Fruit fly (Drosophila melanogaster): ENCODE measurements around the gene Bsg.

Gene Bsg

DNA sequence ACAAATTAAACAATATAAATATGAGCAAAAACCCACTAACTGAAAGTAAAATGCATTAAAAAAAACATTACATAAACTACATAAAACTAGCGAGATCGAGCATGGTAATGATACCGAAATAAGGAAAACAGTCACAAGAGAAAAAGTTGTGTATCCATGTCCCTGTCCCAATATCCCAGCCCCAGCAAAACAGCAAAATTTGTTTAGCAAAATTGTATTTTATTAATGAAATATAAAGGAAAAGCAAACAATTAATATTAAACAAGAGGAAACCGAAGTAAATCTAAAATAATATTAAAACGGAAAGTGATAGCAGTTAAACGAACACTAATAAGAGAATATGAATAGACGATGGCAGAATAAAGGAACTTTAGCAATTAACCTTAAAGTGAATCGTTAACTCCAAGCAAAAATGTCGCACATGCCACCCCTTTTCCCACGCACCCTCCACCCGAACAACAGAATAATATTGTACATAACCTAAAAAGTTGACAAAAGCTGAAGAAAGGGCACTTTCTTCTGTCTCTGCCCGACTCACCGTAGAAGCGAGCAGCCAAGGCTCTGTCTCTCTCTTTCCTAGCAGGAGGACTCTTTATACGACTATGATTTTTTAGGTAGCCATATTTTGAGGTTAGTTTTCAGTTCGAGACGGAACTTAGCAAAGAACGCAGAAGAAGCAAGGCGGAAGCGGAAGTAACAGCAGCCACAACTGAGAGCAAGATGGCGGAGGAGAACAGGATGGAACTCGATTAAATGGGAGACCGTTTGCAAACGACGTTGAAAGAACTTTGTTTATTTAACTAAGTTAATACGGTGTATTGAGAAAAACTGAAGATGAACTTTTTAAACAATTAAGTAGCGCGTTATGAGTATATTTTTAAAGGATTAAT lies 27.6 kb downstream of the Bsg start:
- TF ChIP-seq psq (optimal IDR thresholded peaks at IDR 0.05) (no peak), usp (GFP tag; optimal IDR thresholded peaks at IDR 0.05) (no peak), pan (optimal IDR thresholded peaks at IDR 0.05) (no peak), EcR (GFP tag; optimal IDR thresholded peaks at IDR 0.05) (no peak), CG8478 (optimal IDR thresholded peaks at IDR 0.05) (no peak)

DNA sequence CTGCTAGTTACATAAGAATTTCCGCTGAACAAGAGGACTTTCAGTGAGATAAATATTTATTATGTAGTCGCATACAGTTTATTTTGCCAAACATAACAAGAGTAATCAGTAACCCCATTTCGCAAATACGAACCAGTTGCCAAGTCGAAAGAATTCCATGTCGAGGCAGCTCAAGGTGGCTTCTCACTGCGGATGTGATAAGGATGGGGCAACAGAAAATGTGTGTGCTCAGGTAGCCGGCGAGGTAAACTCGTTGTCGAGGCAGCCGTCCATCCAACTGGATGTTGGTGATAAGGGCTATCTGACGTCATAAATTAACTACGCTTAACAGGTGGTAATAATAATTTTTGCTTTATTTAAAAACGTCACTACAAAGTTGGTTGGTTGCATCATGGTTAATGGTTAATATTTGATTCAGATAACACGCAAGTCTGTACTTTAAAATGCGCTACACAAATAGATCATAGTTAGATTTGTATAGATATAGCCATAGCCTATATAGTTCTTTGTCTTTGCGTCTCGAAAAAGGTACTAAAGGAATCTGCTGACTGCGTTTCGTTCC lies 33.5 kb downstream of the Bsg start:
- TF ChIP-seq psq (optimal IDR thresholded peaks at IDR 0.05), result no peak

DNA sequence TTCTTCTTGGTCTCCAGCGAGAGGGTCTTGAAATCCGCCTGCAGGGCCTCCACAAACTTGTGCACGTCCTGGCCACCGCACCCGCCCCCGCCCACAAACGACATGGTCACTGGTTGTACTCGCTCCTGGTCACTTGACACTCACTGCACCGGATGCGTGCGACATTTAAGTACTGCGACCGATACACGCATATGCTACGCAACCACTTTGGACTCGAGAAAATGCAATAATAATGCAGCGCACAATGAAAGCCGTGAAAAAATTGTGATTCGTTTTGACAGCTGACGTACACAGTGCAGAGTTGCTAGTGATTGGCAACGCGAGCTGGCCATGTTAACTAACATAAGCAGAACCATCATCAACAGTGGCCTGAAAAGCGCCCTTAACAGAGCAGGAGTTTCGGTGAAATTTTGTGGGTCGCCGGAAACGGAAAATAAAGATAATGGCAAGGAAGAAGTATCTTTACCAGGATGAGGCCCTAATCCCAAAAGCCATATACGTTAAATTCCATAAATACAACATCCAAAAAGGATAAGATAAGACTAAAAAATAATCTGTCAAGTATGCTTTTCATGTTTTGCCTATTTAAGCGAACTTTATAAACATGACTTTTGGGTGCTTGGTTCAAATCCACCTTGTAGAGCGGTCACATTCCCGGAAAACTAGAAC lies 40.6 kb downstream of the Bsg start, which contains the start of the genes mon2 and CG8673:
mon2 (minus strand) TSS at position 300 of the 669 bp plus-strand sequence.
CG8673 (plus strand) TSS at position 619 of the 669 bp plus-strand sequence.
- no peak for TF ChIP-seq CG8478 (optimal IDR thresholded peaks at IDR 0.05)
- no peak for TF ChIP-seq usp (GFP tag; optimal IDR thresholded peaks at IDR 0.05)
- TF ChIP-seq pan (optimal IDR thresholded peaks at IDR 0.05), result no peak

DNA sequence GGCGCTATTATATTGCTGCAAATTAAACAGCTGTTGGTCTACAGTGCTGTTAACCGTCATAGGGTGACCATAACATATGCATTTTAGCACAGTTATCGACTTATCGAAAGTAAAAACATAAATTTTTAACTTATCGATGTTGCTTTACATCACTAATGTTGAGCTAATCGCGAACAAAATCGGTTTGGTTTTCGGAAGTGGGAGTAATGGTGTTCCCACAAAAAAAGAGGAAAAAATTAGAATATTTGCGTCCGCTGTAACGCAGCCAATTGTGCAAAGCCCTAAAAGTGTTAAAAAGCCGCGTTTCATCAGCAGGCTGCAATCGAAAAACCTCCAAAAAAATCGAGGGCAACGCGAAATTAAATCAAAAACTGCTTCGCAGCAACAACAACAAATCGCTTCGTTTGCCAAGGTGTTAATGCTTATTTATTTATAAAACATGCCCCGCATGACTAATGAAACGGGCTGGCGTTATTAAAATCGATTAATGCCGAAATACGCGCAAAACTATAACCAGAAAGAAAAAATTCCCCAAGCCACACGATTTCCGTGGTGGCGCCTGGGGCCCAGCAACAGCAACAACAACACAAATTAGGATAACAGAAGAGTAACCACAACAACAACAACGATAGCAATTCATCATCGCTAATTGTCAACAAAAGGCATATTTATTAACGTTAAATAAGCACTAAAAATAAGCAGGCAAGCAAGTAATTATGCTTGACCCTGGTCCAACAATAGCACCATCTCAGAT lies 43.8 kb downstream of the Bsg start, which contains the start of the genes CG12375 and CG8668:
CG12375 (minus strand) TSS at position 42 of the 754 bp plus-strand sequence.
CG8668 (plus strand) TSS at position 153 of the 754 bp plus-strand sequence.
- TF ChIP-seq psq (optimal IDR thresholded peaks at IDR 0.05) (no peak), pan (optimal IDR thresholded peaks at IDR 0.05) (no peak), CG8478 (optimal IDR thresholded peaks at IDR 0.05) (no peak), usp (GFP tag; optimal IDR thresholded peaks at IDR 0.05) (no peak), Dll (optimal IDR thresholded peaks at IDR 0.05) (no peak), EcR (GFP tag; optimal IDR thresholded peaks at IDR 0.05) (no peak)

DNA sequence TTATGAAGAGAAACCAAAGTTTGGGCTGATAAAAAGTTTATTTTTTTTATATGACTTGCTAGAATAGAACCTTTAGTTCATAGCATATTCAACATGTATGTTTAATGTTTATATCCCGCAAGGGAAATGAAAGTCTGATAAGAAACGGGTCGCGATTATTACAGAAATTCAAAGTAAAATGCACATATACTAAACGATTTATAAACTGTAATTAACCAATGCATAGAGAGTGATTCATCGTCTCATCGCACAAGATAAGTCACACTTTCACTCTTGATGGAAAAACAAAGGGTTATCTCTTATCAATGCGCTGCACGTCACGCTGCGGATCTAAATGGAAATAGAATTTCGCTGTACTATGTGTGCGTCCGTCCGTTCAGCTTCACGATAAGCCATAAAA lies 45.7 kb downstream of the Bsg start:
- TF ChIP-seq Dll (optimal IDR thresholded peaks at IDR 0.05), result no peak
- no peak for TF ChIP-seq EcR (GFP tag; optimal IDR thresholded peaks at IDR 0.05)
- no peak for TF ChIP-seq usp (GFP tag; optimal IDR thresholded peaks at IDR 0.05)
- TF ChIP-seq psq (optimal IDR thresholded peaks at IDR 0.05), result no peak
- TF ChIP-seq CG8478 (optimal IDR thresholded peaks at IDR 0.05), result no peak
- TF ChIP-seq pan (optimal IDR thresholded peaks at IDR 0.05), result no peak

DNA sequence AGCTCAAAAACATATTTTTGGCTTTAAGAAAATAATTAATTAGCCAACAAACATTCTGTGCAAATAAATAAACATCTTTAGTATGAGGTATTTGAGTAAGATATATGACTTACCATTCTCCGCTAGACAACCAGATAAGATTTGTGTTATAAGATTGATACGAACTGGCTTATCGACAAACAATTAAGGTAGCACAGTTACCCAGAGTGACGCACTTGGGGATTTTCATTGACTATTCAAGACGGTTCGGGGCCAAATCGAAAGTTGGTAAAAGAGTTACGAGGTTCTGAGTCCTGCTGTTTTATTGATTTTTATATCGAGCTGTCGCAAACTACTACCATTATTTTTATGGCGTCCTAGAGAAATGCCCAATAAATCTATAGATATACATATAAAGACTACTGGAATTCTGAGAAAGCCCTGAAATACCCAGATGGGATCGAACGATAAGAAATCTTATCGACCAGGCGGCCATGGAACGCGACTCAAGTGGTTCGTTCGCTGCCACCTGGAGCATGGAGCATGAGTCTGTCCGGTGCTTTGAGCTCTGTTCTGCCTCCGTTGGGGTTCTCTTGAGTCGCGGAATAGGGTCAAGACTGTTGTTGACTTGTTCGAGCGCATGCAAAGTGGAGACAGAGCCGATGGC lies 46.9 kb downstream of the Bsg start:
- no peak for TF ChIP-seq EcR (GFP tag; optimal IDR thresholded peaks at IDR 0.05)
- TF ChIP-seq pan (optimal IDR thresholded peaks at IDR 0.05), result no peak
- TF ChIP-seq psq (optimal IDR thresholded peaks at IDR 0.05), result no peak
- no peak for TF ChIP-seq Dll (optimal IDR thresholded peaks at IDR 0.05)

DNA sequence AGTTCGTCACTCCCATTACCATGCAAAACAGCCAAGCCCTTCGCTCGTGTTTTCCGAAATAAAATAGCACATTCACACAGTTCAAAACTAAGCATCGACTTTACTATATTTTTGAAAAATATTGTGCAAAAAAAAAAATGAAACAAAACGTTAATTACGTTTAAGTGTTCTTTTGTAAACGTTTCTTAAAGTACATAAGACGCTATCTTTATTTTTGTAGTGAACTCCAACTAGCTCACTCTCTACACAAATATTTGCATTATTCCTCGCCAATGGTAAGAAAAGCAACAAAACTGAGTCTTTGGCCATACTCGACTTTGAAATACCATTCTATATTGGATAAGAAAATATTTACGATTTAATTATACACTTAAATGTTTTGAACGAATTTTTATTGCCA lies 47.5 kb downstream of the Bsg start:
- TF ChIP-seq Dll (optimal IDR thresholded peaks at IDR 0.05) (no peak), pan (optimal IDR thresholded peaks at IDR 0.05) (no peak), psq (optimal IDR thresholded peaks at IDR 0.05) (no peak), EcR (GFP tag; optimal IDR thresholded peaks at IDR 0.05) (no peak), CG8478 (optimal IDR thresholded peaks at IDR 0.05) (no peak), usp (GFP tag; optimal IDR thresholded peaks at IDR 0.05) (no peak)

DNA sequence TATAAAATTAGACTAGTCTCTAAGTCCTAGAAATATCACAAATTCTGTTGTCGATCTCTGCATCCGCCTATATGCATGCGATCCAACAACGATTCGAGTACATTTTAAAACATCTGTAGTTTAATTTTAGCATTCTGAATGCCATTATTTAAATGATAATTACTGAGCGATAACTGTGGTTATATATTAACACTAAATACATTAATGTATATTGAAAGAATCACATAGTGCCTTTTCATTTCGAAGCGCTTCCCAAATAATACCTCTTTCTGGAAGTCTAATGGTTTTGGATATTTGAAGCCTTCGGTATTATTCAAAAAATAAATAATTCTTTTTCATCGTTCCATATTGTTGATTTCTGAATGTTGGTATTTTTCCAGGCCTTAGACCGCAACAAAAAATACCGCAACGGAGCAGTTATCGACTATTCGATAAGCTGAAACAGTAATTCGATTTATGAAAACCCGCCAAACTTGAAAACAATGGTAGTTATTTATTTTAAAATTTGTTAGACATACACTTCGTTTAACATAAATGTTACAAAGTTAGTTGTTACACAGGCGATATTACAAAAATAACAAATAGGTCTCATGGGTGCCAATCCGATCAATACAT lies 50.7 kb downstream of the Bsg start:
- TF ChIP-seq pan (optimal IDR thresholded peaks at IDR 0.05) (no peak), psq (optimal IDR thresholded peaks at IDR 0.05) (no peak), EcR (GFP tag; optimal IDR thresholded peaks at IDR 0.05) (no peak), usp (GFP tag; optimal IDR thresholded peaks at IDR 0.05) (no peak), Dll (optimal IDR thresholded peaks at IDR 0.05) (no peak), CG8478 (optimal IDR thresholded peaks at IDR 0.05) (no peak)

DNA sequence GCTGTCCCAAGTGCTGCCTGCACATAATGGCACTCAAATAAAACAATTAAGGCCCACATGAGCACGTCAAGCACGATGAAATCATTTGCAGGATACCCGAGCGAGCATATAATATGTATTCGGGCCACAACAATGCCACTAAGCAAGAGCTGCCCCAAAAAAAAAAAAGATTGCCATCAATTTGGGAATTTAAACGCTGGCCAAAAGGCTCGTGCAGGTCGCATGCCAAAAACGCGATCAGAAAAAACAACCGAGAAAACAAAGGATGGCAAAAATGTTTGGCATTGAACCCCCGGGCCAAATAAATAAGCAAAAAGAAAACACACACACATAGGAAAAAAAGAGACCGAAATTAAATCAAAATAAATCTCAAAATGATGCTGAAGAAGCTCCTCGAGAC lies 59.5 kb downstream of the Bsg start:
- TF ChIP-seq Dll (optimal IDR thresholded peaks at IDR 0.05), result no peak
- TF ChIP-seq usp (GFP tag; optimal IDR thresholded peaks at IDR 0.05), result no peak

DNA sequence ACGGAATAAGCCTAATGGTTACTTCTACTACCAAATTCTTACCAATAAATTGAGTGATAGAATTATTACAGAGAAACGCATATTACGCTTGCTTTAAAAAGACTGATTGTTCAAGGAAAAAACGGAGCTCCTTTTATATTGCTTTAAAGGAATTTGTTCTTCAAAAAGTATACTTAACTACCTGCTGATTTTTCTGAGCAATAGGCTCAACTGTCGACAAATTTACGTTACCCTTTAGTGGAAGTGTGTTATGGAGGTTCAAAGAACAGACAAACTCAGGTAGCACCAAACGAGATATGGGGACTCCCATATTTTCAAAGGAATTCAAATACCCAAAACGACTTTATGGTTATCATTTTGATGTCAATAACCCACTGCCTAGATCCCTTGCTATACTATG lies 60.7 kb downstream of the Bsg start, which contains the start of gene CG42762:
CG42762 (minus strand) TSS at position 101 of the 400 bp plus-strand sequence.
- TF ChIP-seq usp (GFP tag; optimal IDR thresholded peaks at IDR 0.05), result no peak
- no peak for TF ChIP-seq CG8478 (optimal IDR thresholded peaks at IDR 0.05)
- no peak for TF ChIP-seq Dll (optimal IDR thresholded peaks at IDR 0.05)
- TF ChIP-seq pan (optimal IDR thresholded peaks at IDR 0.05), result no peak
- no peak for TF ChIP-seq EcR (GFP tag; optimal IDR thresholded peaks at IDR 0.05)
- no peak for TF ChIP-seq psq (optimal IDR thresholded peaks at IDR 0.05)

Data from whole organism.